Worm (Caenorhabditis elegans): ENCODE measurements around the gene K07C5.9.

K07C5.9 gene

ce11 chrV:10319434-10319833, 30.5 kb downstream of the K07C5.9 start, which contains the start of gene B0024.11:
Gene B0024.11 (minus strand): TSS chrV:10319534.
- no peak for TF ChIP-seq nhr-21 (tag; optimal IDR thresholded peaks at IDR 0.05)
- TF ChIP-seq R02D3.7 (tag; optimal IDR thresholded peaks at IDR 0.05) = no peak
- no peak for TF ChIP-seq elt-3 (tag; optimal IDR thresholded peaks at IDR 0.05)
- TF ChIP-seq mdl-1 (tag; optimal IDR thresholded peaks at IDR 0.05) = no peak
- no peak for TF ChIP-seq nhr-77 (tag; optimal IDR thresholded peaks at IDR 0.05)
- TF ChIP-seq mab-5 (tag; optimal IDR thresholded peaks at IDR 0.05) = no peak
- no peak for TF ChIP-seq nhr-10 (tag; optimal IDR thresholded peaks at IDR 0.05)
- TF ChIP-seq lin-13 (GFP tag; optimal IDR thresholded peaks at IDR 0.05) = no peak
- TF ChIP-seq nhr-129 (tag; optimal IDR thresholded peaks at IDR 0.05) = no peak
- no peak for TF ChIP-seq unc-62 (GFP tag; optimal IDR thresholded peaks at IDR 0.05)
- no peak for TF ChIP-seq sma-9 (GFP tag; optimal IDR thresholded peaks at IDR 0.05)
- TF ChIP-seq sma-9 (tag; optimal IDR thresholded peaks at IDR 0.05) = no peak

ce11 chrV:10317294-10317693, 32.7 kb downstream of the K07C5.9 start, which contains the start of gene asps-1:
Gene asps-1 (minus strand): TSS chrV:10317394.
- TF ChIP-seq lin-39 (tag; optimal IDR thresholded peaks at IDR 0.05) (no peak), dmd-4 (tag; optimal IDR thresholded peaks at IDR 0.05) (no peak), nhr-10 (tag; optimal IDR thresholded peaks at IDR 0.05) (no peak), mdl-1 (tag; optimal IDR thresholded peaks at IDR 0.05) (no peak), ceh-82 (tag; optimal IDR thresholded peaks at IDR 0.05) (no peak), blmp-1 (tag; optimal IDR thresholded peaks at IDR 0.05; ENCODE audit: insufficient read depth) (no peak), nhr-11 (tag; optimal IDR thresholded peaks at IDR 0.05) (no peak), nhr-6 (tag; optimal IDR thresholded peaks at IDR 0.05) (no peak), ztf-4 (tag; optimal IDR thresholded peaks at IDR 0.05) (no peak), skn-1 (tag; optimal IDR thresholded peaks at IDR 0.05) (no peak), elt-3 (tag; optimal IDR thresholded peaks at IDR 0.05) (no peak), sma-3 (GFP tag; optimal IDR thresholded peaks at IDR 0.05) (no peak), mab-5 (tag; optimal IDR thresholded peaks at IDR 0.05) (no peak), snpc-4 (tag; optimal IDR thresholded peaks at IDR 0.05) (no peak), egl-27 (tag; optimal IDR thresholded peaks at IDR 0.05) (no peak)

ce11 chrV:10314371-10314770, 35.6 kb downstream of the K07C5.9 start, which contains the start of gene trx-2:
Gene trx-2 (plus strand): TSS chrV:10314671.
- no peak for TF ChIP-seq alr-1 (tag; optimal IDR thresholded peaks at IDR 0.05)
- no peak for TF ChIP-seq nhr-10 (tag; optimal IDR thresholded peaks at IDR 0.05)
- TF ChIP-seq peb-1 (tag; optimal IDR thresholded peaks at IDR 0.05) = no peak
- no peak for TF ChIP-seq F13H6.1 (tag; optimal IDR thresholded peaks at IDR 0.05)
- no peak for TF ChIP-seq nhr-25 (tag; optimal IDR thresholded peaks at IDR 0.05)

- TF ChIP-seq fos-1 (tag; optimal IDR thresholded peaks at IDR 0.05) (no peak), nhr-77 (tag; optimal IDR thresholded peaks at IDR 0.05) (no peak), elt-1 (tag; optimal IDR thresholded peaks at IDR 0.05) (no peak), blmp-1 (tag; optimal IDR thresholded peaks at IDR 0.05; ENCODE audit: insufficient read depth) (no peak), lin-11 (tag; optimal IDR thresholded peaks at IDR 0.05) (no peak), F13H6.1 (tag; optimal IDR thresholded peaks at IDR 0.05) (no peak), egl-27 (tag; optimal IDR thresholded peaks at IDR 0.05) (no peak), dmd-4 (tag; optimal IDR thresholded peaks at IDR 0.05) (no peak), sem-4 (tag; optimal IDR thresholded peaks at IDR 0.05) (no peak), nhr-6 (tag; optimal IDR thresholded peaks at IDR 0.05) (no peak)
Measured at ce11 chrV:10313953-10314352, 36.0 kb downstream of the K07C5.9 start, which contains the start of gene gcy-6. Gene gcy-6 (minus strand): TSS chrV:10314053.

- TF ChIP-seq unc-62 (GFP tag; optimal IDR thresholded peaks at IDR 0.05) (no peak), ceh-82 (tag; optimal IDR thresholded peaks at IDR 0.05) (no peak), nhr-6 (tag; optimal IDR thresholded peaks at IDR 0.05) (no peak), sma-9 (GFP tag; optimal IDR thresholded peaks at IDR 0.05) (no peak), sma-9 (tag; optimal IDR thresholded peaks at IDR 0.05) (no peak), unc-55 (GFP tag; optimal IDR thresholded peaks at IDR 0.05) (no peak), nhr-10 (tag; optimal IDR thresholded peaks at IDR 0.05) (no peak), blmp-1 (tag; optimal IDR thresholded peaks at IDR 0.05; ENCODE audit: insufficient read depth) (no peak), lsy-2 (tag; optimal IDR thresholded peaks at IDR 0.05) (no peak), nhr-12 (tag; optimal IDR thresholded peaks at IDR 0.05) (no peak), nhr-11 (tag; optimal IDR thresholded peaks at IDR 0.05) (no peak), ama-1 (optimal IDR thresholded peaks at IDR 0.05) (no peak), nhr-25 (tag; optimal IDR thresholded peaks at IDR 0.05) (no peak), lin-39 (tag; optimal IDR thresholded peaks at IDR 0.05) (no peak), ztf-4 (tag; optimal IDR thresholded peaks at IDR 0.05) (no peak), nhr-129 (tag; optimal IDR thresholded peaks at IDR 0.05) (no peak), ztf-1 (GFP tag; conservative IDR thresholded peaks at IDR 0.05) (no peak), elt-3 (tag; optimal IDR thresholded peaks at IDR 0.05) (no peak), elt-1 (tag; optimal IDR thresholded peaks at IDR 0.05) (no peak), skn-1 (tag; optimal IDR thresholded peaks at IDR 0.05) (no peak)
Measured at ce11 chrV:10307283-10307682, 42.7 kb downstream of the K07C5.9 start, which contains the start of gene che-12. Gene che-12 (minus strand): TSS chrV:10307383.
